Fruit fly (Drosophila melanogaster) whole organism, embryonic: ENCODE data around the gene Atf3.

Experiments used
- CG12155 ChIP-seq: fragments of 200-800 bp; sonication (Bioruptor generic); optimal IDR thresholded peaks from 3 replicates; lab custom pipeline; 2016; ENCODE audit warnings: missing biosample characterization, missing genetic modification characterization
- CG12391 ChIP-seq: fragments of 200-800 bp; sonication (Bioruptor generic); optimal IDR thresholded peaks from 3 replicates; lab custom pipeline; 2018; ENCODE audit warnings: missing biosample characterization, mild to moderate bottlenecking, missing genetic modification characterization, moderate library complexity
- CG13287 ChIP-seq: fragments of 200-800 bp; sonication (Bioruptor generic); IDR thresholded peaks from 2 replicates; pipeline ENCODE4 v1.3.6; 2022; ENCODE audit warnings: missing biosample characterization, missing genetic modification characterization; ENCODE audit not compliant: partially characterized antibody
- CG13624 ChIP-seq: fragments of 200-800 bp; sonication (Bioruptor generic); optimal IDR thresholded peaks from 2 replicates; lab custom pipeline; 2016; ENCODE audit warnings: missing biosample characterization, missing genetic modification characterization
- CG14965 ChIP-seq: fragments of 200-800 bp; sonication (Bioruptor generic); optimal IDR thresholded peaks from 2 replicates; lab custom pipeline; 2016; ENCODE audit warnings: missing biosample characterization, missing genetic modification characterization, borderline replicate concordance
- CG15514 ChIP-seq: fragments of 200-800 bp; sonication (Bioruptor generic); optimal IDR thresholded peaks from 3 replicates; lab custom pipeline; 2017; ENCODE audit warnings: missing biosample characterization, missing genetic modification characterization, mild to moderate bottlenecking, moderate library complexity, missing genetic modification reagents
- CG1603 ChIP-seq: fragments of 200-800 bp; sonication (Bioruptor generic); optimal IDR thresholded peaks from 2 replicates; lab custom pipeline; 2019; ENCODE audit warnings: missing biosample characterization, mild to moderate bottlenecking, missing genetic modification characterization, moderate library complexity
- CG17361 ChIP-seq: fragments of 200-800 bp; sonication (Bioruptor generic); IDR thresholded peaks from 3 replicates; pipeline ENCODE4 v1.3.6; 2022; ENCODE audit warnings: missing biosample characterization, missing genetic modification characterization
- CG17912 ChIP-seq: fragments of 200-800 bp; sonication (Bioruptor generic); optimal IDR thresholded peaks from 2 replicates; lab custom pipeline; 2018; ENCODE audit warnings: missing biosample characterization, mild to moderate bottlenecking, missing genetic modification characterization
- CG1792 ChIP-seq: fragments of 200-800 bp; sonication (Bioruptor generic); optimal IDR thresholded peaks from 2 replicates; lab custom pipeline; 2016; ENCODE audit warnings: missing biosample characterization, missing genetic modification characterization
- CG18619 ChIP-seq: fragments of 200-800 bp; sonication (Bioruptor generic); optimal IDR thresholded peaks from 3 replicates; lab custom pipeline; 2017; ENCODE audit warnings: missing biosample characterization, mild to moderate bottlenecking, missing genetic modification characterization
- CG2129 ChIP-seq: fragments of 200-800 bp; sonication (Bioruptor generic); IDR thresholded peaks from 2 replicates; pipeline ENCODE4 v1.3.6; 2022; ENCODE audit warnings: missing biosample characterization, missing genetic modification characterization; ENCODE audit not compliant: partially characterized antibody
- CG2202 ChIP-seq: fragments of 200-800 bp; sonication (Bioruptor generic); optimal IDR thresholded peaks from 2 replicates; lab custom pipeline; 2018; ENCODE audit warnings: missing biosample characterization, mild to moderate bottlenecking, missing genetic modification characterization
- CG30431 ChIP-seq: fragments of 200-800 bp; sonication (Bioruptor generic); optimal IDR thresholded peaks from 2 replicates; lab custom pipeline; 2017; ENCODE audit warnings: missing biosample characterization, missing genetic modification characterization
- CG3847 ChIP-seq: fragments of 200-800 bp; sonication (Bioruptor generic); IDR thresholded peaks from 2 replicates; pipeline ENCODE4 v1.3.6; 2022; ENCODE audit warnings: missing biosample characterization, missing genetic modification characterization
- CG6683 ChIP-seq: fragments of 200-800 bp; sonication (Bioruptor generic); optimal IDR thresholded peaks from 2 replicates; lab custom pipeline; 2017; ENCODE audit warnings: missing biosample characterization, mild to moderate bottlenecking, missing genetic modification characterization, missing genetic modification reagents
- CG6765 ChIP-seq: fragments of 200-800 bp; sonication (Bioruptor generic); optimal IDR thresholded peaks from 3 replicates; lab custom pipeline; 2017; ENCODE audit warnings: missing biosample characterization, mild to moderate bottlenecking, missing genetic modification characterization
- CG6813 ChIP-seq: fragments of 200-800 bp; sonication (Bioruptor generic); optimal IDR thresholded peaks from 2 replicates; lab custom pipeline; 2017; ENCODE audit warnings: missing biosample characterization, missing genetic modification characterization, mild to moderate bottlenecking, moderate library complexity, missing genetic modification reagents
- CG8290 ChIP-seq, 3 experiments: fragments of 200-800 bp; sonication (Bioruptor generic); optimal IDR thresholded peaks; 2 replicates each; lab custom pipeline; 2016 to 2019; ENCODE audit warnings: missing biosample characterization in 3 of 3, missing genetic modification characterization in 3 of 3, mild to moderate bottlenecking in 2 of 3, moderate library complexity in 1 of 3
- CG9727 ChIP-seq: fragments of 200-800 bp; sonication (Bioruptor generic); optimal IDR thresholded peaks from 3 replicates; lab custom pipeline; 2017; ENCODE audit warnings: missing biosample characterization, mild to moderate bottlenecking, missing genetic modification characterization
- CG9817 ChIP-seq: fragments of 200-800 bp; sonication (Bioruptor generic); optimal IDR thresholded peaks from 2 replicates; lab custom pipeline; 2018; ENCODE audit warnings: missing biosample characterization, mild to moderate bottlenecking, missing genetic modification characterization, moderate library complexity
- Dip2 ChIP-seq: fragments of 200-800 bp; sonication (Bioruptor generic); IDR thresholded peaks from 2 replicates; pipeline ENCODE4 v1.3.6; 2022; ENCODE audit warnings: missing biosample characterization, missing genetic modification characterization
- Dref ChIP-seq: fragments of 200-800 bp; sonication (Bioruptor generic); IDR thresholded peaks from 2 replicates; pipeline ENCODE4 v1.3.6; 2022; ENCODE audit warnings: missing biosample characterization, missing genetic modification characterization
- Ets65A ChIP-seq: fragments of 200-800 bp; sonication (Bioruptor generic); peaks from one replicate; lab custom pipeline; 2016; ENCODE audit warnings: missing biosample characterization, missing genetic modification characterization
- Fer2 ChIP-seq: fragments of 200-800 bp; sonication (Bioruptor generic); optimal IDR thresholded peaks from 2 replicates; lab custom pipeline; 2018; ENCODE audit warnings: missing biosample characterization, mild to moderate bottlenecking, missing genetic modification characterization, moderate library complexity
- Hr51 ChIP-seq, 2 experiments: fragments of 200-800 bp; sonication (Bioruptor generic); optimal IDR thresholded peaks; 2 replicates in 1 of 2; 3 replicates in 1 of 2; lab custom pipeline; 2016 to 2018; ENCODE audit warnings: missing biosample characterization in 2 of 2, missing genetic modification characterization in 2 of 2, mild to moderate bottlenecking in 1 of 2, moderate library complexity in 1 of 2
- MBD-R2 ChIP-seq: fragments of 200-800 bp; sonication (Bioruptor generic); IDR thresholded peaks from 2 replicates; pipeline ENCODE4 v1.3.6; 2022; ENCODE audit warnings: missing biosample characterization, missing genetic modification characterization
- Mad ChIP-seq: fragments of 200-800 bp; sonication (Bioruptor generic); optimal IDR thresholded peaks from 2 replicates; lab custom pipeline; 2016; ENCODE audit warnings: missing biosample characterization, missing genetic modification characterization
- Ravus ChIP-seq: fragments of 200-800 bp; sonication (Bioruptor generic); IDR thresholded peaks from 2 replicates; pipeline ENCODE4 v1.3.6; 2022; ENCODE audit warnings: missing biosample characterization, missing genetic modification characterization
- Side ChIP-seq: fragments of 200-800 bp; sonication (Bioruptor generic); optimal IDR thresholded peaks from 2 replicates; lab custom pipeline; 2016; ENCODE audit warnings: missing biosample characterization, missing genetic modification characterization
- Sox100B ChIP-seq: fragments of 200-800 bp; sonication (Bioruptor generic); optimal IDR thresholded peaks from 3 replicates; lab custom pipeline; 2018; ENCODE audit warnings: missing biosample characterization, mild to moderate bottlenecking, missing genetic modification characterization
- Spps ChIP-seq: fragments of 200-800 bp; sonication (Bioruptor generic); optimal IDR thresholded peaks from 2 replicates; lab custom pipeline; 2018; ENCODE audit warnings: missing biosample characterization, mild to moderate bottlenecking, missing genetic modification characterization
- Vsx1 ChIP-seq: fragments of 200-800 bp; sonication (Bioruptor generic); optimal IDR thresholded peaks from 2 replicates; lab custom pipeline; 2017; ENCODE audit warnings: missing biosample characterization, mild to moderate bottlenecking, missing genetic modification characterization, missing genetic modification reagents
- YL-1 ChIP-seq: fragments of 200-800 bp; sonication (Bioruptor generic); optimal IDR thresholded peaks from 3 replicates; lab custom pipeline; 2017; ENCODE audit warnings: missing biosample characterization, mild to moderate bottlenecking, missing genetic modification characterization
- ap ChIP-seq: fragments of 200-800 bp; sonication (Bioruptor generic); IDR thresholded peaks from 2 replicates; pipeline ENCODE4 v1.3.6; 2022; ENCODE audit warnings: missing biosample characterization, missing genetic modification characterization
- bigmax ChIP-seq: fragments of 200-800 bp; sonication (Bioruptor generic); optimal IDR thresholded peaks from 2 replicates; lab custom pipeline; 2018; ENCODE audit warnings: missing biosample characterization, mild to moderate bottlenecking, missing genetic modification characterization
- croc ChIP-seq: fragments of 200-800 bp; sonication (Bioruptor generic); conservative IDR thresholded peaks from 3 replicates; pipeline ENCODE4 v1.3.6; 2022; ENCODE audit warnings: missing biosample characterization, missing genetic modification characterization
- dmrt99B ChIP-seq: fragments of 200-800 bp; sonication (Bioruptor generic); optimal IDR thresholded peaks from 2 replicates; lab custom pipeline; 2018; ENCODE audit warnings: missing biosample characterization, mild to moderate bottlenecking, missing genetic modification characterization, moderate library complexity
- fd102C ChIP-seq: fragments of 200-800 bp; sonication (Bioruptor generic); optimal IDR thresholded peaks from 2 replicates; lab custom pipeline; 2018; ENCODE audit warnings: missing biosample characterization, mild to moderate bottlenecking, missing genetic modification characterization, moderate library complexity
- fd64A ChIP-seq: fragments of 200-800 bp; sonication (Bioruptor generic); optimal IDR thresholded peaks from 3 replicates; lab custom pipeline; 2018; ENCODE audit warnings: missing biosample characterization, mild to moderate bottlenecking, missing genetic modification characterization
- fd96Cb ChIP-seq: fragments of 200-800 bp; sonication (Bioruptor generic); optimal IDR thresholded peaks from 2 replicates; lab custom pipeline; 2018; ENCODE audit warnings: missing biosample characterization, mild to moderate bottlenecking, missing genetic modification characterization, moderate library complexity
- kay ChIP-seq: fragments of 200-800 bp; sonication (Bioruptor generic); optimal IDR thresholded peaks from 2 replicates; lab custom pipeline; 2016; ENCODE audit warnings: missing biosample characterization, missing genetic modification characterization
- knrl ChIP-seq: fragments of 200-800 bp; sonication (Bioruptor generic); IDR thresholded peaks from 3 replicates; pipeline ENCODE4 v1.3.6; 2022; ENCODE audit warnings: missing biosample characterization, missing genetic modification characterization; ENCODE audit not compliant: partially characterized antibody
- lola ChIP-seq, 3 experiments: fragments of >200 bp in 2 of 3; fragments of 200-800 bp in 1 of 3; sonication (Bioruptor generic) in 1 of 3; optimal IDR thresholded peaks; 2 replicates each; lab custom pipeline; 2017 to 2019; ENCODE audit warnings: missing biosample characterization in 3 of 3, missing genetic modification characterization in 3 of 3, mild to moderate bottlenecking in 1 of 3, moderate library complexity in 1 of 3
- pnt ChIP-seq: fragments of 200-800 bp; sonication (Bioruptor generic); optimal IDR thresholded peaks from 3 replicates; lab custom pipeline; 2016; ENCODE audit warnings: missing biosample characterization, missing genetic modification characterization
- run ChIP-seq: fragments of 200-800 bp; sonication (Bioruptor generic); optimal IDR thresholded peaks from 3 replicates; lab custom pipeline; 2018; ENCODE audit warnings: missing biosample characterization, mild to moderate bottlenecking, missing genetic modification characterization
- sens ChIP-seq: fragments of 200-800 bp; sonication (Bioruptor generic); peaks from one replicate; lab custom pipeline; 2016; ENCODE audit warnings: missing biosample characterization, missing genetic modification characterization
- sima ChIP-seq: fragments of 200-800 bp; sonication (Bioruptor generic); optimal IDR thresholded peaks from 2 replicates; lab custom pipeline; 2016; ENCODE audit warnings: missing biosample characterization, missing genetic modification characterization
- sr ChIP-seq: fragments of 200-800 bp; sonication (Bioruptor generic); IDR thresholded peaks from 3 replicates; pipeline ENCODE4 v1.3.6; 2022; ENCODE audit warnings: missing biosample characterization, missing genetic modification characterization
- zfh1 ChIP-seq: fragments of 200-800 bp; sonication (Bioruptor generic); IDR thresholded peaks from 3 replicates; pipeline ENCODE4 v1.3.6; 2022; ENCODE audit warnings: missing biosample characterization, missing genetic modification characterization

Atf3 gene

DNA sequence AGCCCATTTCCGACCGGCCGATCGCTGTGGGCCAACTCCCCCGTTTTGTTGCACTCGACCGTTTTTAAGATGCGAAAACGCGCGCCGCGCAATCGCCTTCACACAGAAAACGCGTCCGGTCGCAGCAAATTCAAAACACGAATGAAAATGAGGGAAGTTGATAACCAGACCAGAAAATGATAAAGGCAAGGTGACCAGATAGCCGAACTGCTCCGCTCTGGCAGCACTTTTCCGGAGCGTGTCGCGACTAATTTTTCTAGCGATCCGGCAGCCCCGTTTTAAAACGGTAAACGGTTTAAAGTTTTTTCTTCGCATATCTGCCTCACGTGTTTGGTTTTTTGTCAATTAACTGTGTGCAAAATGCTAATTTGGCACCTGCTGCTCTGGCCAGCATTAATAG is 47.1 kb upstream of the Atf3 start, which contains the start of gene DAAM (continued):
- no peak for TF ChIP-seq CG2129 (GFP tag; lab: Robert Waterston, UW)
- TF ChIP-seq Ets65A = peak; percentile 99
- peak; percentile 57 for TF ChIP-seq Mad (GFP tag; lab: Kevin White, UChicago)
- TF ChIP-seq CG13287 (GFP tag; lab: Robert Waterston, UW) = peak; percentile 61
- no peak for TF ChIP-seq lola (GFP tag; optimal IDR thresholded peaks at IDR 0.05; lab: Kevin White, UChicago)
- TF ChIP-seq Side = no peak
- peak; percentile 56 for TF ChIP-seq CG6813 (GFP tag; lab: Kevin White, UChicago)
- no peak for TF ChIP-seq Spps
- no peak for TF ChIP-seq kay (GFP tag; lab: Kevin White, UChicago)
- TF ChIP-seq CG30431 (GFP tag; lab: Kevin White, UChicago) = no peak
- no peak for TF ChIP-seq Fer2 (tag; lab: Kevin White, UChicago)
- TF ChIP-seq zfh1 (GFP tag; lab: Robert Waterston, UW) = peak; percentile 58; the same call in 2 of the 3 replicates
- no peak for TF ChIP-seq CG1792
- TF ChIP-seq CG9727 = no peak
- TF ChIP-seq CG2202 (tag; lab: Kevin White, UChicago) = no peak
- TF ChIP-seq CG12155 (GFP tag; lab: Kevin White, UChicago) = no peak
- peak; percentile 13 for TF ChIP-seq YL-1 (GFP tag; lab: Kevin White, UChicago)
- peak; percentile 47 for TF ChIP-seq CG12391
- TF ChIP-seq CG17912 (GFP tag; lab: Kevin White, UChicago) = peak; percentile 10
- no peak for TF ChIP-seq dmrt99B (tag; lab: Kevin White, UChicago)
- TF ChIP-seq CG17361 (GFP tag; lab: Robert Waterston, UW) = no peak
- TF ChIP-seq Hr51 (GFP tag; optimal IDR thresholded peaks at IDR 0.05; lab: Kevin White, UChicago) = peak in 1 of 2 experiments; percentile 55
- peak; percentile 97 for TF ChIP-seq CG3847 (GFP tag; lab: Robert Waterston, UW)
- TF ChIP-seq CG13624 (GFP tag; lab: Kevin White, UChicago) = no peak
- TF ChIP-seq sr = peak; percentile 44; the same call in 2 of the 3 replicates
- no peak for TF ChIP-seq Vsx1 (GFP tag; lab: Kevin White, UChicago)
- no peak for TF ChIP-seq fd64A
- TF ChIP-seq CG9817 (tag; lab: Kevin White, UChicago) = peak; percentile 56
- TF ChIP-seq Dip2 = no peak
- no peak for TF ChIP-seq Sox100B
- TF ChIP-seq sima = no peak
- no peak for TF ChIP-seq CG6683 (GFP tag; lab: Kevin White, UChicago)
- no peak for TF ChIP-seq croc (GFP tag; lab: Robert Waterston, UW)
- TF ChIP-seq CG18619 = peak; percentile 48
- TF ChIP-seq fd102C (GFP tag; lab: Kevin White, UChicago) = no peak
- peak; percentile 84 for TF ChIP-seq MBD-R2 (GFP tag; lab: Robert Waterston, UW)
- TF ChIP-seq Ravus (GFP tag; lab: Robert Waterston, UW) = no peak
- TF ChIP-seq ap (GFP tag; lab: Robert Waterston, UW) = no peak
- TF ChIP-seq CG1603 (tag; lab: Kevin White, UChicago) = peak; percentile 89
- no peak for TF ChIP-seq CG14965
- TF ChIP-seq pnt (GFP tag; lab: Kevin White, UChicago) = no peak
- TF ChIP-seq CG15514 (GFP tag; lab: Kevin White, UChicago) = peak; percentile 91
- peak; percentile 32 for TF ChIP-seq bigmax (GFP tag; lab: Kevin White, UChicago)
- TF ChIP-seq knrl (GFP tag; lab: Robert Waterston, UW) = peak; percentile 54
- no peak for TF ChIP-seq fd96Cb (tag; lab: Kevin White, UChicago)
- TF ChIP-seq CG8290 (GFP tag; optimal IDR thresholded peaks at IDR 0.05; lab: Kevin White, UChicago) = peak; percentile 14
- TF ChIP-seq CG8290 (tag; optimal IDR thresholded peaks at IDR 0.05; lab: Kevin White, UChicago) = no peak
- no peak for TF ChIP-seq run (tag; lab: Kevin White, UChicago)
- TF ChIP-seq Dref (GFP tag; lab: Robert Waterston, UW) = peak; percentile 49
- TF ChIP-seq sens (GFP tag; lab: Kevin White, UChicago) = peak; percentile 73
- no peak for TF ChIP-seq CG6765 (GFP tag; lab: Kevin White, UChicago)
